Fruit fly (Drosophila melanogaster): ENCODE results near the gene GMF.

GMF gene

dm6 chr2L:16279774-16280252, 22.9 kb downstream of the GMF start (continued):
- TF ChIP-seq Hey (tag; optimal IDR thresholded peaks at IDR 0.05), result no peak
- TF ChIP-seq CG34376 (GFP tag; optimal IDR thresholded peaks at IDR 0.05), result peak; percentile 6
- TF ChIP-seq ac (GFP tag; optimal IDR thresholded peaks at IDR 0.05), result peak; percentile 83
- TF ChIP-seq ssp (GFP tag; IDR thresholded peaks at IDR 0.05), result peak; percentile 44; the same call in 1 of the 2 replicates
- TF ChIP-seq D (optimal IDR thresholded peaks at IDR 0.05), result no peak
- TF ChIP-seq D (GFP tag; optimal IDR thresholded peaks at IDR 0.05), result peak; percentile 90
- peak; percentile 83 for TF ChIP-seq Side (GFP tag; optimal IDR thresholded peaks at IDR 0.05)
- no peak for TF ChIP-seq CG11085 (GFP tag; IDR thresholded peaks at IDR 0.05)
- peak; percentile 92 for TF ChIP-seq odd (GFP tag; optimal IDR thresholded peaks at IDR 0.05)
- no peak for TF ChIP-seq Dbx (GFP tag; IDR thresholded peaks at IDR 0.05)
- TF ChIP-seq grau (tag; optimal IDR thresholded peaks at IDR 0.05), result peak; percentile 93
- TF ChIP-seq da (GFP tag; optimal IDR thresholded peaks at IDR 0.05), result peak; percentile 83

dm6 chr2L:16278842-16279241, 23.9 kb downstream of the GMF start:
- TF ChIP-seq Med (GFP tag), result peak; percentile 54
- 0 out of 2 replicates have a peak, but pooled peaks have one; percentile 18 for TF ChIP-seq CG16779 (GFP tag; IDR thresholded peaks at IDR 0.05)
- TF ChIP-seq her (GFP tag; optimal IDR thresholded peaks at IDR 0.05), result no peak
- TF ChIP-seq kay (GFP tag; optimal IDR thresholded peaks at IDR 0.05), result no peak
- TF ChIP-seq CG12769 (tag; optimal IDR thresholded peaks at IDR 0.05), result no peak
- no peak for TF ChIP-seq crp (GFP tag; optimal IDR thresholded peaks at IDR 0.05)
- TF ChIP-seq crol (GFP tag; IDR thresholded peaks at IDR 0.05), result peak; percentile 71
- peak; percentile 27 for TF ChIP-seq pfk (GFP tag; optimal IDR thresholded peaks at IDR 0.05)
- peak; percentile 18 for TF ChIP-seq Deaf1 (tag; optimal IDR thresholded peaks at IDR 0.05)
- no peak for TF ChIP-seq HLHmδ (GFP tag; optimal IDR thresholded peaks at IDR 0.05)
- TF ChIP-seq Hr39 (optimal IDR thresholded peaks at IDR 0.05), result no peak
- peak; percentile 21; the same call in 1 of the 3 replicates for TF ChIP-seq hb (GFP tag; IDR thresholded peaks at IDR 0.05; ENCODE audit: partially characterized antibody)
- TF ChIP-seq CG5953 (GFP tag; IDR thresholded peaks at IDR 0.05), result 0 out of 2 replicates have a peak, but pooled peaks have one; percentile 6

- TF ChIP-seq Optix (GFP tag; IDR thresholded peaks at IDR 0.05) (no peak), Drgx (GFP tag; IDR thresholded peaks at IDR 0.05) (0 out of 2 replicates have a peak, but pooled peaks have one; percentile 12), pros (GFP tag; optimal IDR thresholded peaks at IDR 0.05) (no peak), CG3847 (GFP tag; IDR thresholded peaks at IDR 0.05) (no peak), CG9876 (GFP tag; optimal IDR thresholded peaks at IDR 0.05) (no peak), Sry-β (GFP tag; optimal IDR thresholded peaks at IDR 0.05) (no peak), row (GFP tag; IDR thresholded peaks at IDR 0.05) (no peak), lbe (GFP tag; optimal IDR thresholded peaks at IDR 0.05) (no peak), CG9609 (GFP tag; optimal IDR thresholded peaks at IDR 0.05) (no peak), abd-A (tag; optimal IDR thresholded peaks at IDR 0.05) (peak; percentile 78), kah (GFP tag; optimal IDR thresholded peaks at IDR 0.05) (no peak), CG1603 (tag; optimal IDR thresholded peaks at IDR 0.05) (no peak), az2 (GFP tag; optimal IDR thresholded peaks at IDR 0.05) (no peak), CG10321 (GFP tag; IDR thresholded peaks at IDR 0.05) (no peak), ac (GFP tag; optimal IDR thresholded peaks at IDR 0.05) (no peak), ftz-f1 (GFP tag; optimal IDR thresholded peaks at IDR 0.05) (peak; percentile 17), PHDP (tag; optimal IDR thresholded peaks at IDR 0.05) (no peak), MBD-R2 (GFP tag; IDR thresholded peaks at IDR 0.05) (no peak), pan (optimal IDR thresholded peaks at IDR 0.05) (no peak), pan (GFP tag; optimal IDR thresholded peaks at IDR 0.05 in 1 of 2, IDR thresholded peaks at IDR 0.05 in 1 of 2) (no peak), ewg (GFP tag; optimal IDR thresholded peaks at IDR 0.05) (no peak), CG6791 (GFP tag; IDR thresholded peaks at IDR 0.05; ENCODE audit: partially characterized antibody) (no peak), stwl (tag; optimal IDR thresholded peaks at IDR 0.05) (no peak), CG16863 (GFP tag; optimal IDR thresholded peaks at IDR 0.05) (no peak), Max (GFP tag; optimal IDR thresholded peaks at IDR 0.05) (no peak), CG31388 (GFP tag; optimal IDR thresholded peaks at IDR 0.05) (no peak), Med (GFP tag) (peak; percentile 69)
These were observed 24.8 kb downstream of the GMF start for dm6 chr2L:16277922-16278321.

All from whole organism, embryonic.